Worm (Caenorhabditis elegans): ENCODE data around the gene K11D9.3.

Gene K11D9.3

DNA sequence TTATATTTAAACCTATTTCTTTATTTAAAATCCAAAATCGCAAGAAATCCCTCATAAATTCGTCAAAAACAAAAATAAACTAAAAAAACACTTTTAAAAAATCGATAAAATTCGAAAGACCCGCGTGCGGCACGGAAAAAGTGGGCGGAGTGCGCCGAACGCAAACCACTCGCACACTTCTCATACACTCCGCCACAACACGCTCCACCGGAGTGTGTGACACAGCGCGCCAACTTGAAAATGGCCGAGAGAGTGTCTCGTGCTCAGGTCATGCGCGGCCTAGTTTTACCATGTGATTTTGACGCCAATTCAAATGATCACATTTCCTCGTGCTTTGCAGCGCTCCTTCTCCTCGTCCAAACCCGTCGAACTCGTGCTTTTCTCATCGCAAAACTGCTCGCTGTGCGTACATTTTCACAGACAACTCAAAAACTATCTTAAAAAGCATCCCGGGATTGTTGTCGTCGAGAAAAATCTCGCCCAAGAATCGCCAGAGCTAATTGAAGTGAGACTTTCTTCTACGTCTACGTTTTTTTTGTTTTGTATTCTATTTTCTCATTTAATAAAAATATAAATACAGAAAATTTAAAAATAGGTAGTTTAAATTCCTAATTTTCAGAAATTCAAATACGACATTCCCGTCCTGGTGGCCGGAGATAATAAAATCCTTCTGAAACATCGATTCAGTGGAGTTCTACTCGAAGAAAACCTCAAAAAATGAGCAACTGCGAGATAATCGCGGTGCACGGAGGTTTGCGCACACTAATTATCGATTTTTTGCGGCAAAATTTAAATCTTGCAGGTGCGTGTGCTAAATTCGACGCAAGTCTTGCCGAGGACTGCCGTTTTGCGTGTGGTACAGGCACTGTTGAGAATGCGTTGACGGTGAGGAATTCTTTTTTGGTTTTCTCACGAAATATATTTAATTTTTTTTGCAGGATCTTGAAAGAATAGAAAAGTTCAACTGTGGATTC is 42.7 kb downstream of the K11D9.3 start, which contains the start of gene tasp-1 (continued):
- TF ChIP-seq dpff-1 (tag; optimal IDR thresholded peaks at IDR 0.05), result peak; percentile 98
- peak; percentile 98 for TF ChIP-seq die-1 (tag; optimal IDR thresholded peaks at IDR 0.05)
- peak; percentile 100 for TF ChIP-seq K11D2.4 (GFP tag; IDR thresholded peaks at IDR 0.05)
- TF ChIP-seq him-1 (tag; optimal IDR thresholded peaks at IDR 0.05), result peak; percentile 90
- TF ChIP-seq hmg-1.2 (GFP tag; IDR thresholded peaks at IDR 0.05), result peak; percentile 96
- peak; percentile 100 for TF ChIP-seq K12H6.12 (tag; optimal IDR thresholded peaks at IDR 0.05)
- peak; percentile 99 for TF ChIP-seq egl-44 (GFP tag; IDR thresholded peaks at IDR 0.05)
- TF ChIP-seq ceh-58 (GFP tag; IDR thresholded peaks at IDR 0.05), result peak; percentile 97
- TF ChIP-seq Y53F4B.3 (GFP tag; IDR thresholded peaks at IDR 0.05), result peak; percentile 94
- peak; percentile 100 for TF ChIP-seq C17E4.6 (GFP tag; IDR thresholded peaks at IDR 0.05)
- peak; percentile 100 for TF ChIP-seq ets-4 (GFP tag; optimal IDR thresholded peaks at IDR 0.05)
- peak; percentile 98 for TF ChIP-seq B0019.2 (GFP tag; conservative IDR thresholded peaks at IDR 0.05)
- peak; percentile 98 for TF ChIP-seq Y56A3A.18 (GFP tag; IDR thresholded peaks at IDR 0.05)
- TF ChIP-seq bed-1 (GFP tag; IDR thresholded peaks at IDR 0.05), result peak; percentile 98
- peak; percentile 100 for TF ChIP-seq atf-7 (tag; optimal IDR thresholded peaks at IDR 0.05)
- TF ChIP-seq dox-1 (GFP tag; IDR thresholded peaks at IDR 0.05), result peak; percentile 100
- TF ChIP-seq egrh-3 (GFP tag; IDR thresholded peaks at IDR 0.05), result peak; percentile 96
- peak; percentile 100 for TF ChIP-seq ekl-4 (GFP tag; IDR thresholded peaks at IDR 0.05)
- TF ChIP-seq ztf-25 (GFP tag; IDR thresholded peaks at IDR 0.05), result peak; percentile 100
- peak; percentile 99 for TF ChIP-seq efl-1 (GFP tag; optimal IDR thresholded peaks at IDR 0.05)
- TF ChIP-seq attf-3 (GFP tag; conservative IDR thresholded peaks at IDR 0.05), result peak; percentile 89
- TF ChIP-seq rec-8 (tag; optimal IDR thresholded peaks at IDR 0.05), result peak; percentile 89 to 97
- peak; percentile 100 for TF ChIP-seq Y67H2A.10 (GFP tag; conservative IDR thresholded peaks at IDR 0.05)
- peak; percentile 100 for TF ChIP-seq lir-1 (GFP tag; conservative IDR thresholded peaks at IDR 0.05)
- peak; percentile 100 for TF ChIP-seq sea-2 (GFP tag; IDR thresholded peaks at IDR 0.05)
- TF ChIP-seq mxl-1 (tag; optimal IDR thresholded peaks at IDR 0.05), result peak; percentile 95
- peak; percentile 95 for TF ChIP-seq snpc-3.4 (tag; optimal IDR thresholded peaks at IDR 0.05)
- no peak for TF ChIP-seq ama-1 (optimal IDR thresholded peaks at IDR 0.05)
- peak; percentile 61 to 86 for TF ChIP-seq ama-1 (GFP tag; optimal IDR thresholded peaks at IDR 0.05)
- TF ChIP-seq nfya-2 (GFP tag; IDR thresholded peaks at IDR 0.05), result peak; percentile 96
- no peak for TF ChIP-seq F55B11.4 (tag; optimal IDR thresholded peaks at IDR 0.05; ENCODE audit: borderline replicate concordance, insufficient read depth)
- peak; percentile 85 for TF ChIP-seq snpc-1.1 (tag; optimal IDR thresholded peaks at IDR 0.05; ENCODE audit: insufficient read depth)
- peak; percentile 96 to 97 for TF ChIP-seq let-607 (tag; optimal IDR thresholded peaks at IDR 0.05)
- peak; percentile 100 for TF ChIP-seq C06A6.2 (GFP tag; conservative IDR thresholded peaks at IDR 0.05)
- peak; percentile 100 for TF ChIP-seq tlf-1 (GFP tag; optimal IDR thresholded peaks at IDR 0.05)
- peak; percentile 100 for TF ChIP-seq ztf-28 (GFP tag; IDR thresholded peaks at IDR 0.05)
- peak; percentile 100 for TF ChIP-seq Y53G8AR.9 (GFP tag; conservative IDR thresholded peaks at IDR 0.05)
- TF ChIP-seq zim-3 (tag; optimal IDR thresholded peaks at IDR 0.05), result peak; percentile 98
- peak; percentile 97 for TF ChIP-seq nhr-120 (GFP tag; IDR thresholded peaks at IDR 0.05)
- TF ChIP-seq F49E8.2 (tag; optimal IDR thresholded peaks at IDR 0.05; ENCODE audit: insufficient read depth), result peak; percentile 98
- TF ChIP-seq attf-6 (GFP tag; IDR thresholded peaks at IDR 0.05), result peak; percentile 87
- TF ChIP-seq F10E7.11 (tag; optimal IDR thresholded peaks at IDR 0.05), result peak; percentile 99
- peak; percentile 67 for TF ChIP-seq fkh-3 (tag; optimal IDR thresholded peaks at IDR 0.05)
- peak; percentile 99 for TF ChIP-seq nhr-90 (tag; optimal IDR thresholded peaks at IDR 0.05)
- TF ChIP-seq ceh-79 (tag; optimal IDR thresholded peaks at IDR 0.05), result peak; percentile 99
- TF ChIP-seq madf-8 (GFP tag; conservative IDR thresholded peaks at IDR 0.05), result peak; percentile 93
